Worm (Caenorhabditis elegans) whole organism, L4 larva: ENCODE results near the gene flcn-1.
"Not testable (repeated sequence)": the region's sequence is repeated elsewhere in the genome, so short reads cannot be mapped to it uniquely, and the experiment has no call there.

Experiments used
- D1046.2 ChIP-seq: fragments of 200-800 bp; sonication (Bioruptor generic); IDR thresholded peaks from 2 replicates; pipeline ENCODE4 v1.3.6; 2022; ENCODE audit warnings: missing genetic modification characterization, missing compliant biosample characterization
- F10B5.3 ChIP-seq: sonication (generic microtip); optimal IDR thresholded peaks from 2 replicates; lab custom pipeline; 2016; ENCODE audit warnings: mild to moderate bottlenecking, missing genetic modification characterization, missing compliant biosample characterization
- F26F4.8 ChIP-seq: fragments of 200-800 bp; sonication (Bioruptor generic); conservative IDR thresholded peaks from 2 replicates; pipeline ENCODE4 v1.3.6; 2022; ENCODE audit warnings: missing genetic modification characterization, missing compliant biosample characterization
- F37D6.2 ChIP-seq: sonication (generic microtip); optimal IDR thresholded peaks from 2 replicates; lab custom pipeline; 2016; ENCODE audit warnings: mild to moderate bottlenecking, missing genetic modification characterization, missing compliant biosample characterization
- T26A8.4 ChIP-seq: fragments of 200-800 bp; sonication (Bioruptor generic); IDR thresholded peaks from 2 replicates; pipeline ENCODE4 v1.3.6; 2022; ENCODE audit warnings: missing genetic modification characterization, missing compliant biosample characterization
- Y48G9A.11 ChIP-seq: fragments of 200-800 bp; sonication (Bioruptor generic); IDR thresholded peaks from 2 replicates; pipeline ENCODE4 v1.3.6; 2022; ENCODE audit warnings: missing genetic modification reagents, missing genetic modification characterization, missing compliant biosample characterization
- ZK546.5 ChIP-seq, 2 experiments: sonication (generic microtip); optimal IDR thresholded peaks; 2 replicates each; lab custom pipeline; 2017; ENCODE audit warnings: missing biosample characterization in 2 of 2, missing genetic modification characterization in 2 of 2
- aha-1 ChIP-seq: fragments of 150-350 bp; peaks from one replicate; lab custom pipeline; 2014; ENCODE audit warnings: missing biosample characterization, missing genetic modification characterization
- aly-2 ChIP-seq: sonication (generic microtip); optimal IDR thresholded peaks from 2 replicates; lab custom pipeline; 2018; ENCODE audit warnings: missing biosample characterization, missing genetic modification characterization
- arid-1 ChIP-seq: fragments of 200-800 bp; sonication (Bioruptor generic); conservative IDR thresholded peaks from 2 replicates; pipeline ENCODE4 v1.3.6; 2022; ENCODE audit warnings: missing genetic modification reagents, missing genetic modification characterization, missing compliant biosample characterization
- attf-4 ChIP-seq: sonication (generic microtip); optimal IDR thresholded peaks from 3 replicates; lab custom pipeline; 2017; ENCODE audit warnings: missing biosample characterization, missing genetic modification characterization
- ceh-82 ChIP-seq: sonication (generic microtip); optimal IDR thresholded peaks from 2 replicates; lab custom pipeline; 2017; ENCODE audit warnings: missing biosample characterization, missing genetic modification characterization
- cey-2 ChIP-seq: sonication (generic microtip); optimal IDR thresholded peaks from 3 replicates; lab custom pipeline; 2017; ENCODE audit warnings: missing genetic modification characterization, mild to moderate bottlenecking, missing compliant biosample characterization, antibody characterized with exemption, borderline replicate concordance; ENCODE audit not compliant: insufficient read depth
- ctbp-1 ChIP-seq: fragments of 200-800 bp; sonication (Bioruptor generic); IDR thresholded peaks from 2 replicates; pipeline ENCODE4 v1.3.6; 2022; ENCODE audit warnings: missing genetic modification reagents, missing genetic modification characterization, missing compliant biosample characterization
- daf-19 ChIP-seq: fragments of 200-800 bp; sonication (Bioruptor generic); conservative IDR thresholded peaks from 2 replicates; pipeline ENCODE4 v1.3.6; 2022; ENCODE audit warnings: missing genetic modification characterization, missing compliant biosample characterization
- daf-8 ChIP-seq: fragments of 200-800 bp; sonication (Bioruptor generic); IDR thresholded peaks from 2 replicates; pipeline ENCODE4 v1.3.6; 2022; ENCODE audit warnings: missing genetic modification characterization, missing compliant biosample characterization
- dpl-1 ChIP-seq: fragments of 150-350 bp; optimal IDR thresholded peaks from 2 replicates; lab custom pipeline; 2014; ENCODE audit warnings: missing biosample characterization, missing genetic modification reagents, missing genetic modification characterization
- egl-43 ChIP-seq: fragments of 200-800 bp; sonication (Bioruptor generic); IDR thresholded peaks from 2 replicates; pipeline ENCODE4 v1.3.6; 2022; ENCODE audit warnings: missing genetic modification reagents, missing genetic modification characterization, missing compliant biosample characterization
- jun-1 ChIP-seq: fragments of 150-350 bp; optimal IDR thresholded peaks from 2 replicates; lab custom pipeline; 2014; ENCODE audit warnings: missing biosample characterization, missing genetic modification reagents, missing genetic modification characterization
- lim-7 ChIP-seq: fragments of 200-800 bp; sonication (Bioruptor generic); IDR thresholded peaks from 2 replicates; pipeline ENCODE4 v1.3.6; 2022; ENCODE audit warnings: missing genetic modification characterization, missing compliant biosample characterization
- lin-1 ChIP-seq: fragments of 200-800 bp; sonication (Bioruptor generic); IDR thresholded peaks from 2 replicates; pipeline ENCODE4 v1.3.6; 2022; ENCODE audit warnings: missing genetic modification reagents, missing genetic modification characterization, missing compliant biosample characterization
- lin-15B ChIP-seq: fragments of 150-350 bp; sonication (generic microtip); optimal IDR thresholded peaks from 3 replicates; lab custom pipeline; 2014; ENCODE audit warnings: missing biosample characterization, missing genetic modification characterization
- lin-29 ChIP-seq: fragments of 200-800 bp; sonication (Bioruptor generic); IDR thresholded peaks from 2 replicates; pipeline ENCODE4 v1.3.6; 2022; ENCODE audit warnings: missing genetic modification reagents, missing genetic modification characterization, missing compliant biosample characterization
- lin-38 ChIP-seq: fragments of 200-800 bp; sonication (Bioruptor generic); IDR thresholded peaks from 2 replicates; pipeline ENCODE4 v1.3.6; 2022; ENCODE audit warnings: missing genetic modification reagents, missing genetic modification characterization, missing compliant biosample characterization
- lin-39 ChIP-seq: fragments of 150-350 bp; optimal IDR thresholded peaks from 2 replicates; lab custom pipeline; 2014; ENCODE audit warnings: missing biosample characterization, missing genetic modification reagents, missing genetic modification characterization
- lsy-2 ChIP-seq, 2 experiments: fragments of 150-350 bp in 1 of 2; sonication (generic microtip) in 1 of 2; optimal IDR thresholded peaks; 2 replicates each; lab custom pipeline; 2014 to 2017; ENCODE audit warnings: missing biosample characterization in 2 of 2, missing genetic modification characterization in 2 of 2
- madf-9 ChIP-seq: fragments of 200-800 bp; sonication (Bioruptor generic); conservative IDR thresholded peaks from 2 replicates; pipeline ENCODE4 v1.3.6; 2022; ENCODE audit warnings: missing genetic modification reagents, missing genetic modification characterization, missing compliant biosample characterization
- mep-1 ChIP-seq: fragments of 150-350 bp; sonication (generic microtip); optimal IDR thresholded peaks from 3 replicates; lab custom pipeline; 2014; ENCODE audit warnings: missing biosample characterization, missing genetic modification characterization
- mes-2 ChIP-seq: sonication (generic microtip); optimal IDR thresholded peaks from 2 replicates; lab custom pipeline; 2016; ENCODE audit warnings: missing genotype, mild to moderate bottlenecking, missing genetic modification characterization, missing compliant biosample characterization; ENCODE audit not compliant: poor library complexity, severe bottlenecking
- mxl-2 ChIP-seq: fragments of 200-800 bp; sonication (Bioruptor generic); conservative IDR thresholded peaks from 2 replicates; pipeline ENCODE4 v1.3.6; 2022; ENCODE audit warnings: missing genetic modification reagents, missing genetic modification characterization, missing compliant biosample characterization
- nhr-28 ChIP-seq: fragments of 150-350 bp; optimal IDR thresholded peaks from 2 replicates; lab custom pipeline; 2014; ENCODE audit warnings: missing biosample characterization, missing genetic modification characterization
- nhr-76 ChIP-seq: fragments of 150-350 bp; optimal IDR thresholded peaks from 2 replicates; lab custom pipeline; 2014; ENCODE audit warnings: missing biosample characterization, missing genetic modification characterization
- php-3 ChIP-seq: fragments of 200-800 bp; sonication (Bioruptor generic); IDR thresholded peaks from 2 replicates; pipeline ENCODE4 v1.3.6; 2022; ENCODE audit warnings: missing genetic modification reagents, missing genetic modification characterization, missing compliant biosample characterization
- rbr-2 ChIP-seq: sonication (generic microtip); optimal IDR thresholded peaks from 2 replicates; lab custom pipeline; 2016; ENCODE audit warnings: missing genotype, missing genetic modification characterization, missing compliant biosample characterization
- sdz-12 ChIP-seq: fragments of 200-800 bp; sonication (Bioruptor generic); optimal IDR thresholded peaks from 2 replicates; lab custom pipeline; 2018; ENCODE audit warnings: mild to moderate bottlenecking, missing genetic modification characterization, missing compliant biosample characterization
- spr-3 ChIP-seq: fragments of 200-800 bp; sonication (Bioruptor generic); optimal IDR thresholded peaks from 2 replicates; lab custom pipeline; 2018; ENCODE audit warnings: mild to moderate bottlenecking, missing genetic modification characterization, missing compliant biosample characterization
- tra-1 ChIP-seq: fragments of 200-800 bp; sonication (Bioruptor generic); IDR thresholded peaks from 2 replicates; pipeline ENCODE4 v1.3.6; 2022; ENCODE audit warnings: missing genetic modification reagents, missing genetic modification characterization, missing compliant biosample characterization
- unc-39 ChIP-seq: sonication (generic microtip); optimal IDR thresholded peaks from 2 replicates; lab custom pipeline; 2017; ENCODE audit warnings: missing biosample characterization, missing genetic modification characterization
- unc-62 ChIP-seq, 3 experiments: fragments of 150-350 bp in 1 of 3; sonication (generic microtip); optimal IDR thresholded peaks in 2 of 3; peaks in 1 of 3; 1 replicate in 1 of 3; 2 replicates in 2 of 3; lab custom pipeline; 2014 to 2017; ENCODE audit warnings: missing biosample characterization in 3 of 3, missing genetic modification characterization in 3 of 3, missing genetic modification reagents in 3 of 3, missing genotype in 1 of 3
- vab-7 ChIP-seq: fragments of 200-800 bp; sonication (Bioruptor generic); IDR thresholded peaks from 2 replicates; pipeline ENCODE4 v1.3.6; 2022; ENCODE audit warnings: missing genetic modification reagents, missing genetic modification characterization, missing compliant biosample characterization
- zfp-3 ChIP-seq: fragments of 200-800 bp; sonication (Bioruptor generic); conservative IDR thresholded peaks from 2 replicates; pipeline ENCODE4 v1.3.6; 2022; ENCODE audit warnings: missing genetic modification reagents, missing genetic modification characterization, missing compliant biosample characterization
- ztf-11 ChIP-seq: fragments of 150-350 bp; optimal IDR thresholded peaks from 2 replicates; lab custom pipeline; 2014; ENCODE audit warnings: missing biosample characterization, missing genetic modification characterization

flcn-1 gene

ce11 chrII:6975725-6976124, 47.2 kb downstream of the flcn-1 start:
- TF ChIP-seq mes-2 (peak; percentile 35), dpl-1 (GFP tag; lab: Kevin White, UChicago) (peak; percentile 20), lsy-2 (tag; optimal IDR thresholded peaks at IDR 0.05; lab: Kevin White, UChicago) (peak in 1 of 2 experiments; percentile 62), F37D6.2 (tag; lab: Kevin White, UChicago) (no peak), mxl-2 (no peak)

ce11 chrII:6977732-6978131, 49.2 kb downstream of the flcn-1 start, which contains the start of gene C15F1.8:
Gene C15F1.8, minus strand, starts transcription at chrII:6977832.
- not testable (repeated sequence) for TF ChIP-seq lin-38 (GFP tag; lab: Robert Waterston, UW); nhr-76; ctbp-1
- TF ChIP-seq, all 104 proteins: peak for 0; not testable (repeated sequence) for 104

ce11 chrII:6978908-6979307, 50.3 kb downstream of the flcn-1 start:
- TF ChIP-seq madf-9 (GFP tag; lab: Robert Waterston, UW), result no peak
- TF ChIP-seq nhr-28 (tag; lab: Kevin White, UChicago), result peak; percentile 11
- no peak for TF ChIP-seq attf-4 (tag; lab: Kevin White, UChicago)
- no peak for TF ChIP-seq arid-1 (GFP tag; lab: Robert Waterston, UW)

ce11 chrII:6979646-6980045, 51.1 kb downstream of the flcn-1 start, which contains the start of gene C15F1.2:
Gene C15F1.2, plus strand, starts transcription at chrII:6979953.
- TF ChIP-seq unc-62 (GFP tag; optimal IDR thresholded peaks at IDR 0.05 in 1 of 2; lab: Kevin White, UChicago), result peak in 1 of 2 experiments; percentile 9
- TF ChIP-seq unc-62 (tag; optimal IDR thresholded peaks at IDR 0.05; lab: Kevin White, UChicago), result no peak
- no peak for TF ChIP-seq nhr-76
- no peak for TF ChIP-seq lim-7 (GFP tag; lab: Robert Waterston, UW)
- TF ChIP-seq lin-29 (GFP tag; lab: Robert Waterston, UW), result no peak
- TF ChIP-seq, all 104 proteins: peak for 1

DNA sequence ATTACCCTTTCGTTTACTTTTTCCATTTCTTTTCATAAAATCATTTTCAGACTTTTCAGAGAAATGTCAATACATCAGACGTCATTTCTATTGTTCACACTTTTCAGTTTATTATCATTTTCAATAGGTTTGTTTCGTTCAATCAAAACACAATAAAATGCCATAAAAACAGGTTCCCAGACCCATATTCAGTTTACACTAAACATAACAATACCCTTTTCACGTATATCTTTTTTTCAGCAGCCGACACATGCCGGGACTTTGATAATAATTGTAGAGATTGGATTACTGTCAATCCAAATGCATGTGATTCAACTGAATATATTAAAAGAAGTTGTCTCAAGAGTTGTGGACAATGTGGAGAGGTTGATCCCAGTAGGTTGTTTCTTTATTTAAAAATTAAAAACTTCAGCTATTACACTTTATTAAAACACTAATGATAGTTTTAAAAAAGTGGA, 61.3 kb downstream of the flcn-1 start, which contains the start of gene C15F1.1:
C15F1.1 (plus strand) TSS at position 51 of the 458 bp plus-strand sequence.
- no peak for TF ChIP-seq daf-19 (GFP tag; lab: Robert Waterston, UW)
- TF ChIP-seq jun-1 (tag; lab: Kevin White, UChicago), result no peak
- no peak for TF ChIP-seq unc-39
- no peak for TF ChIP-seq zfp-3 (GFP tag; lab: Robert Waterston, UW)
- no peak for TF ChIP-seq Y48G9A.11 (GFP tag; lab: Robert Waterston, UW)
- no peak for TF ChIP-seq T26A8.4 (GFP tag; lab: Robert Waterston, UW)
- TF ChIP-seq sdz-12 (GFP tag; lab: Kevin White, UChicago), result no peak
- TF ChIP-seq egl-43, result no peak
- TF ChIP-seq spr-3 (GFP tag; lab: Kevin White, UChicago), result no peak
- TF ChIP-seq mes-2, result no peak
- no peak for TF ChIP-seq lin-39 (tag; lab: Kevin White, UChicago)
- no peak for TF ChIP-seq lsy-2 (tag; optimal IDR thresholded peaks at IDR 0.05; lab: Kevin White, UChicago)
- no peak for TF ChIP-seq F10B5.3 (tag; lab: Kevin White, UChicago)
- TF ChIP-seq mep-1 (tag; lab: Kevin White, UChicago), result no peak
- TF ChIP-seq D1046.2 (GFP tag; lab: Robert Waterston, UW), result no peak
- TF ChIP-seq rbr-2 (tag; lab: Kevin White, UChicago), result no peak

DNA sequence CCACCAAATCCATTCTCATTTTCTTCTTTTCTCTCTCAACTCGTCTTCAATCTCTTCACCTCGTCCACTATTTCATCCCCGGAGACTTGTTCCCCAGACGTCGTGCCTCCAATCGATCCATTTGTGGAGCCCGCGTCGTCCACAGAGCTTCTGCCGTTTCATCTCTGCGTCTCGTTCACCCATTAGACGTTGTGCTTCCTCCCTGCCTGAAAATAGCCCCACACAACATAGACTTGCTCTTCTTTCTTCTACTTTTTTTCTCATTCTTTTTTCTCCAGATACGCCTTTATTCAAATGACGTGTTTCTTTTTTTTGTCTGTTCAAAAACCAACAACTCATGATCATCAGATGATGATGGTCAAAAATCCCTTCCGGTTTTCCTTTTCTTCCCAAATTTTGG, 64.4 kb downstream of the flcn-1 start:
- TF ChIP-seq D1046.2 (GFP tag; lab: Robert Waterston, UW), result no peak
- no peak for TF ChIP-seq ztf-11 (tag; lab: Kevin White, UChicago)
- no peak for TF ChIP-seq jun-1 (tag; lab: Kevin White, UChicago)
- no peak for TF ChIP-seq F26F4.8 (GFP tag; lab: Robert Waterston, UW)
- no peak for TF ChIP-seq aly-2 (tag; lab: Kevin White, UChicago)
- TF ChIP-seq lim-7 (GFP tag; lab: Robert Waterston, UW), result no peak
- TF ChIP-seq ZK546.5 (tag; optimal IDR thresholded peaks at IDR 0.05; lab: Kevin White, UChicago), result no peak
- no peak for TF ChIP-seq tra-1
- TF ChIP-seq php-3, result no peak
- peak; percentile 28; the same call in 1 of the 2 replicates for TF ChIP-seq vab-7 (GFP tag; lab: Robert Waterston, UW)
- TF ChIP-seq cey-2, result no peak
- no peak for TF ChIP-seq madf-9 (GFP tag; lab: Robert Waterston, UW)
- TF ChIP-seq aha-1 (tag; lab: Kevin White, UChicago), result no peak
- no peak for TF ChIP-seq lin-15B
- no peak for TF ChIP-seq lin-1 (GFP tag; lab: Robert Waterston, UW)
- TF ChIP-seq ceh-82 (tag; lab: Kevin White, UChicago), result no peak
- no peak for TF ChIP-seq daf-8 (GFP tag; lab: Robert Waterston, UW)
